Worm (Caenorhabditis elegans) whole organism, L3 larva: ENCODE measurements around the gene Y47D7A.6.

Experiments used
- R02D3.7 ChIP-seq: fragments of 150-350 bp; optimal IDR thresholded peaks from 2 replicates; lab custom pipeline; 2014; ENCODE audit warnings: missing biosample characterization, missing genetic modification characterization
- ZK546.5 ChIP-seq: sonication (generic microtip); optimal IDR thresholded peaks from 2 replicates; lab custom pipeline; 2017; ENCODE audit warnings: missing biosample characterization, missing genetic modification characterization
- aly-2 ChIP-seq: fragments of 150-350 bp; optimal IDR thresholded peaks from 2 replicates; lab custom pipeline; 2014; ENCODE audit warnings: missing biosample characterization, missing genetic modification characterization
- ama-1 ChIP-seq: fragments of 150-350 bp; optimal IDR thresholded peaks from 2 replicates; lab custom pipeline; 2018
- ceh-16 ChIP-seq: sonication (generic microtip); optimal IDR thresholded peaks from 2 replicates; lab custom pipeline; 2017; ENCODE audit warnings: missing biosample characterization, missing genetic modification characterization
- ceh-82 ChIP-seq: fragments of 150-350 bp; optimal IDR thresholded peaks from 2 replicates; lab custom pipeline; 2014; ENCODE audit warnings: missing biosample characterization, missing genetic modification characterization
- ceh-9 ChIP-seq: sonication (generic microtip); optimal IDR thresholded peaks from 2 replicates; lab custom pipeline; 2018; ENCODE audit warnings: missing biosample characterization, missing genetic modification characterization
- egl-5 ChIP-seq: fragments of 150-350 bp; optimal IDR thresholded peaks from 2 replicates; lab custom pipeline; 2017; ENCODE audit warnings: missing biosample characterization, missing genetic modification reagents, missing genetic modification characterization, inconsistent platforms
- elt-1 ChIP-seq: fragments of 150-350 bp; optimal IDR thresholded peaks from 2 replicates; lab custom pipeline; 2014; ENCODE audit warnings: missing biosample characterization, missing genetic modification characterization
- elt-2 ChIP-seq: sonication (generic microtip); optimal IDR thresholded peaks from 2 replicates; lab custom pipeline; 2016; ENCODE audit warnings: missing genetic modification reagents, mild to moderate bottlenecking, missing genetic modification characterization, missing compliant biosample characterization
- eor-1 ChIP-seq, 2 experiments: fragments of 150-350 bp; optimal IDR thresholded peaks; 2 replicates each; lab custom pipeline; 2014 to 2018; ENCODE audit warnings: missing biosample characterization in 2 of 2, missing genetic modification characterization in 2 of 2
- fkh-10 ChIP-seq: sonication (generic microtip); optimal IDR thresholded peaks from 2 replicates; lab custom pipeline; 2017; ENCODE audit warnings: missing biosample characterization, missing genetic modification reagents, missing genetic modification characterization
- fkh-2 ChIP-seq: fragments of 150-350 bp; optimal IDR thresholded peaks from 2 replicates; lab custom pipeline; 2014; ENCODE audit warnings: missing biosample characterization, missing genetic modification reagents, missing genetic modification characterization
- fos-1 ChIP-seq: fragments of 150-350 bp; optimal IDR thresholded peaks from 2 replicates; lab custom pipeline; 2014; ENCODE audit warnings: missing biosample characterization, missing genetic modification characterization
- hmg-11 ChIP-seq: sonication (generic microtip); optimal IDR thresholded peaks from 2 replicates; lab custom pipeline; 2016; ENCODE audit warnings: missing genetic modification characterization, missing compliant biosample characterization
- jun-1 ChIP-seq: fragments of 150-350 bp; optimal IDR thresholded peaks from 2 replicates; lab custom pipeline; 2014; ENCODE audit warnings: missing biosample characterization, missing genetic modification reagents, missing genetic modification characterization
- lin-15B ChIP-seq: fragments of 150-350 bp; optimal IDR thresholded peaks from 2 replicates; lab custom pipeline; 2014; ENCODE audit warnings: missing biosample characterization, missing genetic modification characterization
- lin-39 ChIP-seq: fragments of 150-350 bp; optimal IDR thresholded peaks from 2 replicates; lab custom pipeline; 2018; ENCODE audit warnings: missing biosample characterization, missing genetic modification reagents, missing genetic modification characterization
- nfya-1 ChIP-seq: sonication (generic microtip); optimal IDR thresholded peaks from 2 replicates; lab custom pipeline; 2017; ENCODE audit warnings: missing genetic modification characterization, mild to moderate bottlenecking, missing compliant biosample characterization, antibody characterized with exemption, moderate library complexity; ENCODE audit not compliant: insufficient read depth
- nhr-12 ChIP-seq: fragments of 150-350 bp; optimal IDR thresholded peaks from 2 replicates; lab custom pipeline; 2014; ENCODE audit warnings: missing biosample characterization, missing genetic modification characterization
- nhr-23 ChIP-seq: fragments of 150-350 bp; optimal IDR thresholded peaks from 2 replicates; lab custom pipeline; 2014; ENCODE audit warnings: missing biosample characterization, missing genetic modification reagents, missing genetic modification characterization
- nhr-237 ChIP-seq: fragments of 150-350 bp; optimal IDR thresholded peaks from 2 replicates; lab custom pipeline; 2014; ENCODE audit warnings: missing biosample characterization, missing genetic modification characterization
- nhr-28 ChIP-seq: fragments of 150-350 bp; optimal IDR thresholded peaks from 2 replicates; lab custom pipeline; 2014; ENCODE audit warnings: missing biosample characterization, missing genetic modification characterization
- nhr-43 ChIP-seq: sonication (generic microtip); optimal IDR thresholded peaks from 2 replicates; lab custom pipeline; 2016; ENCODE audit warnings: mild to moderate bottlenecking, missing genetic modification characterization, missing compliant biosample characterization; ENCODE audit not compliant: poor library complexity, severe bottlenecking
- nhr-67 ChIP-seq: fragments of 150-350 bp; optimal IDR thresholded peaks from 2 replicates; lab custom pipeline; 2014; ENCODE audit warnings: missing biosample characterization, missing genetic modification characterization
- nhr-77 ChIP-seq: fragments of 150-350 bp; optimal IDR thresholded peaks from 2 replicates; lab custom pipeline; 2014; ENCODE audit warnings: missing biosample characterization, missing genetic modification characterization
- pha-4 ChIP-seq: fragments of 150-350 bp; optimal IDR thresholded peaks from 2 replicates; lab custom pipeline; 2014; ENCODE audit warnings: missing biosample characterization, missing genetic modification reagents, missing genetic modification characterization
- sea-2 ChIP-seq: fragments of 150-350 bp; sonication (generic microtip); optimal IDR thresholded peaks from 4 replicates; lab custom pipeline; 2014; ENCODE audit warnings: missing biosample characterization, missing genetic modification reagents, missing genetic modification characterization
- skn-1 ChIP-seq: fragments of 150-350 bp; optimal IDR thresholded peaks from 2 replicates; lab custom pipeline; 2014; ENCODE audit warnings: missing biosample characterization, missing genetic modification characterization
- snpc-4 ChIP-seq: fragments of 150-350 bp; optimal IDR thresholded peaks from 2 replicates; lab custom pipeline; 2014; ENCODE audit warnings: missing biosample characterization, missing genetic modification characterization
- unc-62 ChIP-seq: fragments of 150-350 bp; sonication (generic microtip); optimal IDR thresholded peaks from 4 replicates; lab custom pipeline; 2014; ENCODE audit warnings: missing biosample characterization, missing genetic modification reagents, missing genetic modification characterization
- zag-1 ChIP-seq: fragments of 150-350 bp; optimal IDR thresholded peaks from 2 replicates; lab custom pipeline; 2014; ENCODE audit warnings: missing biosample characterization, missing genetic modification characterization
- ztf-11 ChIP-seq: fragments of 150-350 bp; optimal IDR thresholded peaks from 2 replicates; lab custom pipeline; 2014; ENCODE audit warnings: missing biosample characterization, missing genetic modification characterization
- ztf-4 ChIP-seq: fragments of 150-350 bp; optimal IDR thresholded peaks from 2 replicates; lab custom pipeline; 2014; ENCODE audit warnings: missing biosample characterization, missing genetic modification characterization

Gene Y47D7A.6

DNA sequence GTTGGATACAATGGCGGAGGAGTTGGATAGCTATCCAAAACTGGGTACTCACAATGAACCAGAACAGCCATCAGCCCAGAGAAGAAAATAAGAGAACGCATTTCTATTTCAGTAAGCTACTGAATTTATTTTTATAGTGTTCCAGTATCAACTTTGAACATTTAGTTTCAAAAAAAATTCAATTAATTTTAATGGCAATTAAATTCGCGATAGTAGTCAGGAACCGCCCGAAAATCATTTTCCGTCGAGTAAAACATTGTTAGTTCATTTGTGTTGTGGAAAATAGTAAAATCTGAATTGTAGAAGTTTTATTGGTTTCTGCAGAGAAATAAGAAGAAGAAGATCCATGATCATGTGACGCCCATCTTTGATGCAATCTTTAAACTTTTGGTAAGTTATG, at the start of gene Y47D7A.6:
Gene Y47D7A.6, minus strand, starts transcription at position 101 of the 400 bp plus-strand sequence.
- no peak for TF ChIP-seq ceh-82 (tag; lab: Kevin White, UChicago)
- no peak for TF ChIP-seq sea-2 (GFP tag; lab: Kevin White, UChicago)
- TF ChIP-seq R02D3.7 (tag; lab: Kevin White, UChicago), result no peak
- no peak for TF ChIP-seq nhr-67 (tag; lab: Kevin White, UChicago)
- no peak for TF ChIP-seq fkh-10 (GFP tag; lab: Kevin White, UChicago)
- no peak for TF ChIP-seq ztf-11
- TF ChIP-seq snpc-4 (tag; lab: Kevin White, UChicago), result no peak
- TF ChIP-seq ceh-9, result no peak
- no peak for TF ChIP-seq fos-1 (tag; lab: Kevin White, UChicago)
- TF ChIP-seq ceh-16 (tag; lab: Kevin White, UChicago), result no peak
- no peak for TF ChIP-seq elt-2 (tag; lab: Kevin White, UChicago)
- no peak for TF ChIP-seq zag-1 (tag; lab: Kevin White, UChicago)
- TF ChIP-seq nhr-23 (tag; lab: Kevin White, UChicago), result no peak
- TF ChIP-seq aly-2 (tag; lab: Kevin White, UChicago), result no peak
- no peak for TF ChIP-seq elt-1 (tag; lab: Kevin White, UChicago)
- TF ChIP-seq ama-1 (lab: Kevin White, UChicago), result no peak
- no peak for TF ChIP-seq nhr-237

DNA sequence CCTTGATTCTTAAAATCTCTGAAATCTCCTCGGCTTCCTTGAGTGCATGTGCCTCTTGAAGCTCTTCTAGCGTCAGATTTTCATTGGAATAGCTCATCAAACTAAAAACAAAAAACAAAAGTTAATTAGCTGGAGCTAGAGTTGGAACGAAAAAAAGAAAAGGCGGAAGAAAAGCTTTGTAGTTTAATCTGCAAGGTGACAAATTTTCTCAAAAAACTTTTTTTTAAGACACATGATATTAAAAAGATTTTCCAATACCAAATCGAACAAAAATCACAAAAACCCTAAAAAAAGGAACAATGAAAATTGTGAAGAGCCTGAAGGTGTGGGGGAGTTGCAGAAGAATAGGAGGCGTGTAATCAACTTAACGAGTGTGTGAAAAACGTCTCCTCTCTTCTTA, 36.6 kb upstream of the Y47D7A.6 start, which contains the start of gene gnrr-5:
Gene gnrr-5, minus strand, starts transcription at position 101 of the 400 bp plus-strand sequence.
- TF ChIP-seq fkh-10 (GFP tag; lab: Kevin White, UChicago) (peak; percentile 10), eor-1 (tag; optimal IDR thresholded peaks at IDR 0.05; lab: Kevin White, UChicago) (no peak)

DNA sequence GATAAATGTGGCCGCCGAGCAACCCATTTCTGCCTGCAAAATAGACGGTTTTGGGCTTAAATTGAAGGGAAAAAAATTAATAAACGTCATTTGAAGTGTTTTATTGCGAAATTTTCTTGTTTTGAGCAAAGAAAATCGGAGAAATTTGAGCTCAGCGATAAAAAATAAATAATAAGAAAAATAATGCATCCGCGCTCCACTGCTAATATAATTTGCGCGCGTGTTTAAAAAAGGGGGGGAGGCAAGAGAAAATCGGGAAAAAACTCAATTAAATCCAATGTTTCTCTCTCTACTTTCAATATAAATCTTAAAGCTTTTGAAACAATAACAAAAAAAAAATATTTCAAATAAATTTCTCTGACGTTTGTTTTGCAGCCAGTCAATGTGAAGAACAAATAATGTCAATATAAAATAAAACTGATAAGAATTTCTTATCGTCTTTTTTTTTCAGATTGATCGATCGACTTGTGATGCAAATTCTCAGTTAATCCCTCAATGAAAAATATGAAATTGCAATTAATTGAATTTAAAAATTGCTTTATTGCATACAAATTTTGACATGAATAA, 32.6 kb upstream of the Y47D7A.6 start, which contains the start of gene rft-2:
Gene rft-2, minus strand, starts transcription at position 41 of the 567 bp plus-strand sequence.
- TF ChIP-seq nhr-237 (no peak), jun-1 (tag; lab: Kevin White, UChicago) (peak; percentile 10), skn-1 (tag; lab: Kevin White, UChicago) (no peak), nhr-28 (tag; lab: Kevin White, UChicago) (no peak), snpc-4 (tag; lab: Kevin White, UChicago) (peak; percentile 52), R02D3.7 (tag; lab: Kevin White, UChicago) (peak; percentile 14), lin-39 (tag; lab: Kevin White, UChicago) (no peak), ZK546.5 (tag; lab: Kevin White, UChicago) (no peak), nfya-1 (tag; lab: Kevin White, UChicago) (peak; percentile 59), hmg-11 (peak; percentile 57), lin-15B (tag; lab: Kevin White, UChicago) (peak; percentile 62), unc-62 (GFP tag; lab: Kevin White, UChicago) (no peak), elt-2 (tag; lab: Kevin White, UChicago) (peak; percentile 65), pha-4 (tag; lab: Kevin White, UChicago) (peak; percentile 85), fkh-2 (no peak)

DNA sequence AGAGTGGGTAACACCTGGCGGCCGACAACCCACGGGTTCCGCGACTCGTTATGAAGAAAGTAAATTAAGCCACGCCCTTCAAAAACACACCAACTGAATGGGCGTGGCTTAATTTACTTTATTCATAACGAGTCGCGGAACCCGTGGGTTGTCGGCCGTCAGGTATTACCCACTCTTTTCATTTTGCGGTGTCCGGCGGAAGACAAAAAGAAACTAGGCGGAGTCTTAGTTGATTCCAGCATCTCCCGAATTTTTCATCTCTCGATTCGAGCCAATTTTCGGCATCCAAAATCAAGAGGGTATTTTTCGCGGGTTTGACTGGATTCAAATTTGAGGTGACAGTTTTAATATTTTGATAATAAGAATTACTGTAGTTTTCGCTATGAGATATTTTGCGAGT, 29.6 kb upstream of the Y47D7A.6 start:
- TF ChIP-seq R02D3.7 (tag; lab: Kevin White, UChicago), result no peak
- no peak for TF ChIP-seq nhr-77 (tag; lab: Kevin White, UChicago)
- no peak for TF ChIP-seq egl-5 (tag; lab: Kevin White, UChicago)
- no peak for TF ChIP-seq nhr-43 (tag; lab: Kevin White, UChicago)
- no peak for TF ChIP-seq ztf-4
- TF ChIP-seq zag-1 (tag; lab: Kevin White, UChicago), result no peak
- TF ChIP-seq ceh-16 (tag; lab: Kevin White, UChicago), result no peak
- no peak for TF ChIP-seq ama-1 (lab: Kevin White, UChicago)
- TF ChIP-seq fos-1 (tag; lab: Kevin White, UChicago), result no peak
- TF ChIP-seq ztf-11, result no peak
- TF ChIP-seq fkh-2, result no peak
- TF ChIP-seq nhr-12 (tag; lab: Kevin White, UChicago), result no peak
- no peak for TF ChIP-seq elt-2 (tag; lab: Kevin White, UChicago)
